Worm (Caenorhabditis elegans) whole organism, L1 larva: ENCODE data around the gene Y54G2A.28.

Experiments
- ama-1 ChIP-seq: fragments of 150-350 bp; optimal IDR thresholded peaks from 2 replicates; lab custom pipeline; 2014
- ces-1 ChIP-seq: fragments of 150-350 bp; optimal IDR thresholded peaks from 2 replicates; lab custom pipeline; 2014; ENCODE audit warnings: missing biosample characterization, missing genetic modification reagents, missing genetic modification characterization
- elt-3 ChIP-seq, 6 experiments: fragments of 150-350 bp in 1 of 6; sonication (generic microtip); optimal IDR thresholded peaks; 2 replicates each; lab custom pipeline; 2017 to 2018; ENCODE audit warnings: missing biosample characterization in 6 of 6, missing genetic modification characterization in 6 of 6, inconsistent platforms in 1 of 6
- jun-1 ChIP-seq: fragments of 150-350 bp; optimal IDR thresholded peaks from 2 replicates; lab custom pipeline; 2014; ENCODE audit warnings: missing biosample characterization, missing genetic modification reagents, missing genetic modification characterization
- lsy-2 ChIP-seq, 2 experiments: fragments of 150-350 bp; optimal IDR thresholded peaks; 2 replicates each; lab custom pipeline; 2014; ENCODE audit warnings: missing biosample characterization in 2 of 2, missing genetic modification characterization in 2 of 2
- mep-1 ChIP-seq: fragments of 150-350 bp; optimal IDR thresholded peaks from 2 replicates; lab custom pipeline; 2014; ENCODE audit warnings: missing biosample characterization, missing genetic modification characterization
- nhr-71 ChIP-seq: sonication (generic microtip); optimal IDR thresholded peaks from 2 replicates; lab custom pipeline; 2016; ENCODE audit warnings: mild to moderate bottlenecking, missing genetic modification characterization, moderate library complexity, missing compliant biosample characterization
- nhr-76 ChIP-seq: sonication (generic microtip); optimal IDR thresholded peaks from 2 replicates; lab custom pipeline; 2017; ENCODE audit warnings: missing biosample characterization, missing genetic modification characterization
- tbx-2 ChIP-seq: sonication (generic microtip); optimal IDR thresholded peaks from 2 replicates; lab custom pipeline; 2016; ENCODE audit warnings: missing genetic modification characterization, missing compliant biosample characterization
- unc-62 ChIP-seq: fragments of 150-350 bp; optimal IDR thresholded peaks from 2 replicates; lab custom pipeline; 2014; ENCODE audit warnings: missing biosample characterization, missing genetic modification reagents, missing genetic modification characterization
- ztf-4 ChIP-seq: fragments of 150-350 bp; optimal IDR thresholded peaks from 2 replicates; lab custom pipeline; 2014; ENCODE audit warnings: missing biosample characterization, missing genetic modification characterization

ce11 chrIV:3044158-3044557 is 31.9 kb upstream of the Y54G2A.28 start:
- TF ChIP-seq jun-1 (tag; lab: Kevin White, UChicago) (no peak), mep-1 (tag; lab: Kevin White, UChicago) (no peak), ces-1 (GFP tag; lab: Kevin White, UChicago) (no peak), tbx-2 (no peak), ztf-4 (tag; lab: Kevin White, UChicago) (no peak), lsy-2 (tag; optimal IDR thresholded peaks at IDR 0.05; lab: Kevin White, UChicago) (no peak), unc-62 (GFP tag; lab: Kevin White, UChicago) (no peak), nhr-71 (no peak), ama-1 (lab: Kevin White, UChicago) (no peak), elt-3 (tag; optimal IDR thresholded peaks at IDR 0.05; lab: Kevin White, UChicago) (no peak), nhr-76 (tag; lab: Kevin White, UChicago) (no peak)
